Fruit fly (Drosophila melanogaster) Kc167 (cell line): ENCODE measurements around the gene CG1463.

Source experiments
- Myc ChIP-seq: fragments of >200 bp; optimal IDR thresholded peaks from 2 replicates; lab custom pipeline; 2017; ENCODE audit warnings: missing external identifiers
- Sin3A ChIP-seq: fragments of >200 bp; optimal IDR thresholded peaks from 2 replicates; lab custom pipeline; 2018; ENCODE audit warnings: missing external identifiers
- h ChIP-seq: fragments of >200 bp; optimal IDR thresholded peaks from 3 replicates; lab custom pipeline; 2018; ENCODE audit warnings: missing external identifiers
- insv ChIP-seq: fragments of >200 bp; optimal IDR thresholded peaks from 3 replicates; lab custom pipeline; 2018; ENCODE audit warnings: missing external identifiers
- psq ChIP-seq: fragments of >200 bp; optimal IDR thresholded peaks from 2 replicates; lab custom pipeline; 2017; ENCODE audit warnings: missing external identifiers
- ttk ChIP-seq: sonication (Bioruptor generic); optimal IDR thresholded peaks from 2 replicates; lab custom pipeline; 2017; ENCODE audit warnings: missing external identifiers

Gene CG1463

DNA sequence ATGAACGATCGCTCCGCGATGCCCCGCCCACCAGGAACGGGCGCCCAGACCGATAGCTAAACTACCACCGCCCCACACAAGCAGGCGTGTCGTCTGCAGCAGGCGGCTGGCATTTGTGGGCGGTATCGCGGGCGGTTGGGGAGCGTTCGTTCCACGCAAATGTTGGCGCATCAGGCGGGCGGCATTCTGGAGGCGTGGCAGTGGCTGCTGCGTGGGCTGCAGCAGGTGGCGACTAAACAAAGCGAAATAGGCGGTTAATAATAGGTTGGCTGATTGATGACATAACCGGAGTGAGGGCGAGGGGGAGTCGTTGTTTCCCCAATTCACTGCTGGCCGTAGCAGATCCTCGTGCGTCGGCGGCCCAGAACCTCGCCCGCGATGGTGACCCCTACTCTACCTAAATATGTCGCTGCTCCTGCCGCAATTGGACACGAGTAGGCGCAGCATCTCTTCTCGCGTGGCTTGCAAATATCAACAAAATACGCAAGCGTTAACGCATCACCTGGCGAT is 16.3 kb downstream of the CG1463 start:
- TF ChIP-seq insv: no peak
- no peak for TF ChIP-seq Myc (lab: Kevin White, UChicago)
- no peak for TF ChIP-seq ttk (lab: Kevin White, UChicago)
- no peak for TF ChIP-seq Sin3A (lab: Kevin White, UChicago)
- no peak for TF ChIP-seq psq (lab: Kevin White, UChicago)

- TF ChIP-seq ttk (lab: Kevin White, UChicago) (no peak), h (no peak), insv (no peak), Myc (lab: Kevin White, UChicago) (no peak), psq (lab: Kevin White, UChicago) (no peak), Sin3A (lab: Kevin White, UChicago) (no peak)
Measured at dm6 chrX:12592121-12592466, 19.4 kb downstream of the CG1463 start, which contains the start of gene LIMK1. Gene LIMK1, minus strand, starts transcription at chrX:12592193.

- TF ChIP-seq h (no peak), Myc (lab: Kevin White, UChicago) (no peak), ttk (lab: Kevin White, UChicago) (no peak), Sin3A (lab: Kevin White, UChicago) (no peak), psq (lab: Kevin White, UChicago) (no peak), insv (no peak)
Measured at dm6 chrX:12591223-12592120, 20.0 kb downstream of the CG1463 start.

dm6 chrX:12583870-12584390 is 27.5 kb downstream of the CG1463 start:
- TF ChIP-seq insv (no peak), Sin3A (lab: Kevin White, UChicago) (no peak), h (no peak), ttk (lab: Kevin White, UChicago) (no peak)

dm6 chrX:12582984-12583869 is 28.2 kb downstream of the CG1463 start, which contains the start of gene Pits:
Gene Pits, minus strand, starts transcription at chrX:12583193.
- no peak for TF ChIP-seq insv
- TF ChIP-seq Myc (lab: Kevin White, UChicago): no peak
- TF ChIP-seq psq (lab: Kevin White, UChicago): no peak
- TF ChIP-seq ttk (lab: Kevin White, UChicago): no peak
- no peak for TF ChIP-seq h
- TF ChIP-seq Sin3A (lab: Kevin White, UChicago): no peak

dm6 chrX:12582661-12582983 is 28.8 kb downstream of the CG1463 start:
- no peak for TF ChIP-seq psq (lab: Kevin White, UChicago)
- no peak for TF ChIP-seq Myc (lab: Kevin White, UChicago)
- TF ChIP-seq Sin3A (lab: Kevin White, UChicago): no peak
- TF ChIP-seq insv: no peak
- no peak for TF ChIP-seq ttk (lab: Kevin White, UChicago)
- TF ChIP-seq h: no peak

DNA sequence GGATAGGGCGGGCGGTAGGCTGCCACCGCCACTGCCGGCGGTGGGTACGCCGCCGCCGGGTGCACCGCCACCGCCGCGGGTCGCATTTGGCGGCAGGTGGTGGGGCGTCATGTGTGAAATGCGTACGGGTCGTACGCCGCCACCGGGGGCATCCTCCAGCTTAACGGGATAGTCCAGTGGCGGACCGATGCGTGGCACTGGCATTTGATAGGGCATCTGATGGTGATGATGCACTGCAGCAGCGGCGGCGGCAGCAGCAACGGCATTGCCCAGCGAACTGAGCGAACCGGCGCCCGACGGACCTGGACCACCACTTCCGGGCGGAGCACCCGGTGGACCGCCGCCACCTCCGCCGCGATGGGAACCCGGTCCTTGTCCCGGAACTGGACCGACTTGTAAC is 29.6 kb downstream of the CG1463 start:
- peak; percentile 99 for TF ChIP-seq ttk (lab: Kevin White, UChicago)
- no peak for TF ChIP-seq psq (lab: Kevin White, UChicago)
- no peak for TF ChIP-seq h
- TF ChIP-seq insv: no peak
- TF ChIP-seq Myc (lab: Kevin White, UChicago): no peak

dm6 chrX:12581305-12581676 is 30.2 kb downstream of the CG1463 start:
- TF ChIP-seq psq (lab: Kevin White, UChicago): no peak
- TF ChIP-seq h: no peak
- no peak for TF ChIP-seq insv
- no peak for TF ChIP-seq ttk (lab: Kevin White, UChicago)
- no peak for TF ChIP-seq Sin3A (lab: Kevin White, UChicago)
- no peak for TF ChIP-seq Myc (lab: Kevin White, UChicago)

DNA sequence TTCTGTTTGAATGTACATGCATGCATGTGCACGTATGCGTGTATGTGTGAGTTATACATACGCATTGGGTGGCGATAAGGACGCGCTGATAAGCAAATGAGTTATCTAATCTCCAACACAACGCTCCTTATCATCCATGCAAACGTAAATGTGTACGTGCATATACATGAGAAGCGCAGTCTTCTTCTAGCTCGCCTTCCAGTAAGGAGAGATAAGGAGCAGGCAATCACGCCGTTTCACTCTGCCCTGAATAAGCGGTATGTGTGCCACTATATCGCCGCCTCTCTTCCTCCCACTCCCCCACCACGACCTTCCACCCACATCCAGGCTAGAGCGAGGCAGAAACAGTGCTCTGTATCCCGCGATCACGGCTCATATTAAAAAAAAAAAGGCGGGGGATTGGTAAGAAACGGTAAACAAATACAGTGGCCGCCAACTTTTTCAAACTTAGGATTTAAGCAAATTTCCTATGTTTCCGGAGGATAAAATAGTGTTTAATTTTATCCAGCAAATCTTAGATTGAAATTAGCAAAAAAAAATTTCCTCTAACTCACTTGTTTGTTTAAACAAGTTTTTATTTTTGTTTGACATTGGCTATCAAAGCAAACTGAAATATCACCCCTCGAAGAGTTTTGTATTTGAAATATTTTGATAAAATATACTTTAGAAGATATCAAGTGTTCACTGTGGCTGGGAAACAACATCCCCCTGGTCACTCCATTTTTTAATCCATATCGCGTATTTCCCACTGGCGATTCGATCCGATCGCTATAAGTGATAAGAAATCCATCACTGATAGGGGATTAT is 30.8 kb downstream of the CG1463 start:
- TF ChIP-seq Myc (lab: Kevin White, UChicago) (no peak), ttk (lab: Kevin White, UChicago) (no peak), Sin3A (lab: Kevin White, UChicago) (no peak), psq (lab: Kevin White, UChicago) (no peak), h (no peak), insv (no peak)

- no peak for TF ChIP-seq insv
- TF ChIP-seq ttk (lab: Kevin White, UChicago): no peak
- TF ChIP-seq h: no peak
- TF ChIP-seq psq (lab: Kevin White, UChicago): no peak
- TF ChIP-seq Sin3A (lab: Kevin White, UChicago): no peak
Measured at dm6 chrX:12580040-12580497, 31.4 kb downstream of the CG1463 start.

DNA sequence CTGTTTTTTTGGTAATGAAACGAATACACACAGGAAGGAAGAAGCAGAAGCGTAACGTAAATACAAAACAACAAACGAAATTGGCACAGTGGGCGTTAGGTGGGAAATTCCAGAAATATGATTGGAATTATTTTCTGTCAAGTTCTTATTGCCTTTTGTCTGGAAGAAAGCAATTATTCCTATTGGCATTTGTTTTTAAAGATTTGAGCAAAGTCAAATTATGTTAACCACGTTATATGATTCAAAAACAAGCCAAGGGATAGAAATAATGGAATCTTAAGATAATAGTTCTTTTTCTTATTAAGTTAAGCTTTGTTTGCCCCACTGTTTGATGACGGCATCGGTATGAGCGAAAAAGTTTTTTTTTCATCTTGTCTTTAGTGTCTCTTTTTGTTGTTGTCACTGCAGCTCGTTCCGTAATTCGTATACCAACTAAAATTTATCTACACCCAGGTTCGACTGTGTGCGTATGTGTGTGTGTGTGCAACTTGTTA is 31.9 kb downstream of the CG1463 start:
- no peak for TF ChIP-seq ttk (lab: Kevin White, UChicago)
- no peak for TF ChIP-seq insv
- no peak for TF ChIP-seq h
- no peak for TF ChIP-seq psq (lab: Kevin White, UChicago)
- no peak for TF ChIP-seq Myc (lab: Kevin White, UChicago)
- TF ChIP-seq Sin3A (lab: Kevin White, UChicago): no peak
